Worm (Caenorhabditis elegans): ENCODE measurements around the gene ZC412.10.

Gene ZC412.10

ce11 chrV:14832789-14833187, 43.8 kb downstream of the ZC412.10 start:
- TF ChIP-seq blmp-1 (tag; optimal IDR thresholded peaks at IDR 0.05) (no peak), lsy-2 (tag; optimal IDR thresholded peaks at IDR 0.05) (no peak), ham-2 (GFP tag; optimal IDR thresholded peaks at IDR 0.05) (no peak), lin-32 (GFP tag; optimal IDR thresholded peaks at IDR 0.05) (no peak), nhr-28 (tag; optimal IDR thresholded peaks at IDR 0.05) (no peak), ceh-83 (GFP tag; optimal IDR thresholded peaks at IDR 0.05) (no peak), unc-120 (tag; optimal IDR thresholded peaks at IDR 0.05; ENCODE audit: poor library complexity, severe bottlenecking) (no peak), flh-1 (GFP tag; optimal IDR thresholded peaks at IDR 0.05) (no peak), unc-39 (tag; optimal IDR thresholded peaks at IDR 0.05) (no peak), hlh-1 (tag; optimal IDR thresholded peaks at IDR 0.05) (no peak), elt-1 (tag; optimal IDR thresholded peaks at IDR 0.05; ENCODE audit: borderline replicate concordance, insufficient read depth) (no peak), snpc-4 (tag; optimal IDR thresholded peaks at IDR 0.05) (no peak), nhr-237 (tag; optimal IDR thresholded peaks at IDR 0.05) (no peak), zip-8 (tag; optimal IDR thresholded peaks at IDR 0.05) (no peak), sem-2 (GFP tag; optimal IDR thresholded peaks at IDR 0.05) (no peak), bed-3 (GFP tag; optimal IDR thresholded peaks at IDR 0.05) (no peak), tbx-8 (GFP tag; optimal IDR thresholded peaks at IDR 0.05) (no peak), mab-5 (tag; optimal IDR thresholded peaks at IDR 0.05) (no peak), ceh-43 (GFP tag; optimal IDR thresholded peaks at IDR 0.05) (no peak), lin-13 (tag; optimal IDR thresholded peaks at IDR 0.05) (no peak)

ce11 chrV:14832121-14832788, 44.4 kb downstream of the ZC412.10 start:
- TF ChIP-seq ces-1 (GFP tag; optimal IDR thresholded peaks at IDR 0.05) (peak; percentile 68), mls-2 (tag; optimal IDR thresholded peaks at IDR 0.05) (peak; percentile 48), nhr-2 (tag; optimal IDR thresholded peaks at IDR 0.05) (no peak), zip-8 (tag; optimal IDR thresholded peaks at IDR 0.05) (no peak), ham-2 (GFP tag; optimal IDR thresholded peaks at IDR 0.05) (no peak), elt-1 (tag; optimal IDR thresholded peaks at IDR 0.05; ENCODE audit: borderline replicate concordance, insufficient read depth) (no peak), sptf-1 (tag; optimal IDR thresholded peaks at IDR 0.05) (no peak), hlh-1 (tag; optimal IDR thresholded peaks at IDR 0.05) (no peak), ztf-11 (tag; optimal IDR thresholded peaks at IDR 0.05) (peak; percentile 1), lsy-2 (tag; optimal IDR thresholded peaks at IDR 0.05) (no peak), cnd-1 (tag; optimal IDR thresholded peaks at IDR 0.05) (no peak)

- TF ChIP-seq lsy-2 (tag; optimal IDR thresholded peaks at IDR 0.05) = no peak
- TF ChIP-seq zip-8 (tag; optimal IDR thresholded peaks at IDR 0.05) = no peak
- TF ChIP-seq sptf-1 (tag; optimal IDR thresholded peaks at IDR 0.05) = no peak
- TF ChIP-seq snpc-4 (tag; optimal IDR thresholded peaks at IDR 0.05) = no peak
- TF ChIP-seq M03D4.4 (tag; optimal IDR thresholded peaks at IDR 0.05) = no peak
- TF ChIP-seq mep-1 (tag; optimal IDR thresholded peaks at IDR 0.05) = no peak
- peak; percentile 38 for TF ChIP-seq elt-3 (tag; optimal IDR thresholded peaks at IDR 0.05)
- TF ChIP-seq lin-13 (tag; optimal IDR thresholded peaks at IDR 0.05) = no peak
- peak; percentile 38 for TF ChIP-seq unc-120 (tag; optimal IDR thresholded peaks at IDR 0.05; ENCODE audit: poor library complexity, severe bottlenecking)
- no peak for TF ChIP-seq lin-32 (GFP tag; optimal IDR thresholded peaks at IDR 0.05)
- no peak for TF ChIP-seq pha-4 (tag; optimal IDR thresholded peaks at IDR 0.05)
- no peak for TF ChIP-seq mls-2 (tag; optimal IDR thresholded peaks at IDR 0.05)
- TF ChIP-seq mab-5 (tag; optimal IDR thresholded peaks at IDR 0.05) = no peak
- TF ChIP-seq nhr-237 (tag; optimal IDR thresholded peaks at IDR 0.05) = no peak
- TF ChIP-seq unc-62 (GFP tag; optimal IDR thresholded peaks at IDR 0.05) = peak; percentile 18
- no peak for TF ChIP-seq bed-3 (GFP tag; optimal IDR thresholded peaks at IDR 0.05)
- no peak for TF ChIP-seq flh-1 (GFP tag; optimal IDR thresholded peaks at IDR 0.05)
- no peak for TF ChIP-seq ces-1 (GFP tag; optimal IDR thresholded peaks at IDR 0.05)
- TF ChIP-seq ceh-39 (tag; optimal IDR thresholded peaks at IDR 0.05) = no peak
- TF ChIP-seq drap-1 (GFP tag; optimal IDR thresholded peaks at IDR 0.05) = no peak
- peak; percentile 58 for TF ChIP-seq elt-1 (tag; optimal IDR thresholded peaks at IDR 0.05; ENCODE audit: borderline replicate concordance, insufficient read depth)
- no peak for TF ChIP-seq sem-2 (GFP tag; optimal IDR thresholded peaks at IDR 0.05)
- TF ChIP-seq blmp-1 (tag; optimal IDR thresholded peaks at IDR 0.05) = no peak
- no peak for TF ChIP-seq ceh-83 (GFP tag; optimal IDR thresholded peaks at IDR 0.05)
- no peak for TF ChIP-seq ham-2 (GFP tag; optimal IDR thresholded peaks at IDR 0.05)
- TF ChIP-seq unc-39 (tag; optimal IDR thresholded peaks at IDR 0.05) = no peak
These were observed 45.0 kb downstream of the ZC412.10 start for ce11 chrV:14831460-14832120.

Measured in whole organism, mixed stage, embryonic.